Worm (Caenorhabditis elegans) whole organism, L2 larva: Measurements from ENCODE around the gene M60.4.

Source experiments
- C34F6.9 ChIP-seq: fragments of 150-350 bp; optimal IDR thresholded peaks from 2 replicates; lab custom pipeline; 2014; ENCODE audit warnings: missing biosample characterization, missing genetic modification characterization
- F13H6.1 ChIP-seq: sonication (generic microtip); optimal IDR thresholded peaks from 2 replicates; lab custom pipeline; 2016; ENCODE audit warnings: missing genetic modification characterization, missing compliant biosample characterization
- Y55F3AM.14 ChIP-seq: fragments of 200-800 bp; sonication (Bioruptor generic); optimal IDR thresholded peaks from 2 replicates; lab custom pipeline; 2018; ENCODE audit warnings: mild to moderate bottlenecking, missing genetic modification characterization, missing compliant biosample characterization
- ZK546.5 ChIP-seq: sonication (generic microtip); optimal IDR thresholded peaks from 2 replicates; lab custom pipeline; 2017; ENCODE audit warnings: missing biosample characterization, missing genetic modification characterization
- alr-1 ChIP-seq: fragments of 150-350 bp; optimal IDR thresholded peaks from 2 replicates; lab custom pipeline; 2014; ENCODE audit warnings: missing biosample characterization, missing genetic modification characterization
- blmp-1 ChIP-seq: sonication (generic microtip); optimal IDR thresholded peaks from 2 replicates; lab custom pipeline; 2017; ENCODE audit warnings: missing genetic modification characterization, mild to moderate bottlenecking, missing compliant biosample characterization, antibody characterized with exemption, moderate library complexity; ENCODE audit not compliant: insufficient read depth
- ceh-16 ChIP-seq: fragments of 150-350 bp; optimal IDR thresholded peaks from 2 replicates; lab custom pipeline; 2014; ENCODE audit warnings: missing biosample characterization, missing genetic modification characterization
- crh-2 ChIP-seq: sonication (generic microtip); optimal IDR thresholded peaks from 2 replicates; lab custom pipeline; 2017; ENCODE audit warnings: missing biosample characterization, missing genetic modification characterization
- dmd-4 ChIP-seq: sonication (generic microtip); optimal IDR thresholded peaks from 2 replicates; lab custom pipeline; 2017; ENCODE audit warnings: missing biosample characterization, missing genetic modification characterization
- egl-27 ChIP-seq: sonication (generic microtip); optimal IDR thresholded peaks from 3 replicates; lab custom pipeline; 2017; ENCODE audit warnings: missing biosample characterization, missing genetic modification reagents, missing genetic modification characterization
- elt-1 ChIP-seq: fragments of 150-350 bp; optimal IDR thresholded peaks from 2 replicates; lab custom pipeline; 2014; ENCODE audit warnings: missing biosample characterization, missing genetic modification characterization
- elt-3 ChIP-seq: sonication (generic microtip); optimal IDR thresholded peaks from 2 replicates; lab custom pipeline; 2017; ENCODE audit warnings: missing biosample characterization, missing genetic modification characterization
- gmeb-1 ChIP-seq: fragments of 150-350 bp; optimal IDR thresholded peaks from 2 replicates; lab custom pipeline; 2014; ENCODE audit warnings: missing biosample characterization, missing genetic modification characterization
- lin-11 ChIP-seq: fragments of 150-350 bp; sonication (generic microtip); optimal IDR thresholded peaks from 2 replicates; lab custom pipeline; 2014; ENCODE audit warnings: missing biosample characterization, missing genetic modification characterization, inconsistent platforms, mixed read lengths
- lin-13 ChIP-seq: fragments of 150-350 bp; optimal IDR thresholded peaks from 2 replicates; lab custom pipeline; 2014; ENCODE audit warnings: missing biosample characterization, missing genetic modification reagents, missing genetic modification characterization
- lin-39 ChIP-seq: fragments of 150-350 bp; optimal IDR thresholded peaks from 2 replicates; lab custom pipeline; 2014; ENCODE audit warnings: missing biosample characterization, missing genetic modification reagents, missing genetic modification characterization
- lsy-2 ChIP-seq, 2 experiments: fragments of 150-350 bp in 1 of 2; sonication (generic microtip) in 1 of 2; optimal IDR thresholded peaks; 2 replicates each; lab custom pipeline; 2014 to 2017; ENCODE audit warnings: missing biosample characterization in 2 of 2, missing genetic modification characterization in 2 of 2
- mab-5 ChIP-seq: fragments of 150-350 bp; optimal IDR thresholded peaks from 2 replicates; lab custom pipeline; 2014; ENCODE audit warnings: missing biosample characterization, missing genetic modification characterization
- nhr-10 ChIP-seq: sonication (generic microtip); optimal IDR thresholded peaks from 2 replicates; lab custom pipeline; 2017; ENCODE audit warnings: missing biosample characterization, missing genetic modification characterization
- nhr-11 ChIP-seq: fragments of 150-350 bp; optimal IDR thresholded peaks from 2 replicates; lab custom pipeline; 2014; ENCODE audit warnings: missing biosample characterization, missing genetic modification characterization
- nhr-12 ChIP-seq: fragments of 150-350 bp; optimal IDR thresholded peaks from 2 replicates; lab custom pipeline; 2014; ENCODE audit warnings: missing biosample characterization, missing genetic modification characterization
- nhr-129 ChIP-seq: fragments of 150-350 bp; optimal IDR thresholded peaks from 2 replicates; lab custom pipeline; 2014; ENCODE audit warnings: missing biosample characterization, missing genetic modification characterization
- nhr-21 ChIP-seq: fragments of 150-350 bp; optimal IDR thresholded peaks from 2 replicates; lab custom pipeline; 2014; ENCODE audit warnings: missing biosample characterization, missing genetic modification characterization
- nhr-23 ChIP-seq: fragments of 150-350 bp; optimal IDR thresholded peaks from 2 replicates; lab custom pipeline; 2014; ENCODE audit warnings: missing biosample characterization, missing genetic modification reagents, missing genetic modification characterization
- nhr-25 ChIP-seq: fragments of 150-350 bp; sonication (generic microtip); optimal IDR thresholded peaks from 3 replicates; lab custom pipeline; 2014; ENCODE audit warnings: missing biosample characterization, missing genetic modification characterization
- nhr-77 ChIP-seq: fragments of 150-350 bp; optimal IDR thresholded peaks from 2 replicates; lab custom pipeline; 2014; ENCODE audit warnings: missing biosample characterization, missing genetic modification characterization
- peb-1 ChIP-seq: fragments of 150-350 bp; optimal IDR thresholded peaks from 2 replicates; lab custom pipeline; 2014; ENCODE audit warnings: missing biosample characterization, missing genetic modification characterization
- sem-4 ChIP-seq: fragments of 150-350 bp; optimal IDR thresholded peaks from 2 replicates; lab custom pipeline; 2014; ENCODE audit warnings: missing biosample characterization, missing genetic modification reagents, missing genetic modification characterization
- sma-9 ChIP-seq, 2 experiments: fragments of 150-350 bp in 1 of 2; sonication (generic microtip) in 1 of 2; optimal IDR thresholded peaks; 2 replicates each; lab custom pipeline; 2014 to 2016; ENCODE audit warnings: missing genetic modification characterization in 2 of 2, mild to moderate bottlenecking in 1 of 2, missing biosample characterization in 1 of 2, missing compliant biosample characterization in 1 of 2, missing genetic modification reagents in 1 of 2, moderate library complexity in 1 of 2
- snpc-4 ChIP-seq: fragments of 150-350 bp; optimal IDR thresholded peaks from 2 replicates; lab custom pipeline; 2014; ENCODE audit warnings: missing biosample characterization, missing genetic modification characterization
- unc-62 ChIP-seq: fragments of 150-350 bp; optimal IDR thresholded peaks from 2 replicates; lab custom pipeline; 2014; ENCODE audit warnings: missing biosample characterization, missing genetic modification reagents, missing genetic modification characterization
- ztf-11 ChIP-seq: sonication (generic microtip); optimal IDR thresholded peaks from 2 replicates; lab custom pipeline; 2017; ENCODE audit warnings: missing biosample characterization, missing genetic modification characterization
- ztf-4 ChIP-seq: fragments of 150-350 bp; optimal IDR thresholded peaks from 2 replicates; lab custom pipeline; 2014; ENCODE audit warnings: missing biosample characterization, missing genetic modification characterization

Gene M60.4

DNA sequence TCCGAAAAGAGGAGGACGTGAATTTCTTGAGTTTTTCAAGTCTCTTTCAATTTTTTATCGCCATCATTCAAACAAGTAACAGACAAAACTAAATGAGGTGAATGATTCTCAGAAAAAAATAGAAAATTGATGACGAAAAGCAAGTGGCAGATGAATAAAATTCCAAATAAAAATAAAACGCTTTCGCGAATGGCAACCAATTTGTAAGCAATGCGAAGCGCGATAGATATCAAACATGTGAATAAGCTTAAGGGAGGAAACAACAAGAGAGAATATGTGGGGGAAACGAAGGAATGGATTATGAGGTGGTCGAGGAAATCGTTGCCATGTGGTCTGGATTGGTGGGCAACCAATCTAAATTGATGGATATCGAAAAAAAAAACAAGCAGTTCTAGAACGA, 31.6 kb downstream of the M60.4 start:
- TF ChIP-seq dmd-4 (tag; lab: Kevin White, UChicago): no peak

DNA sequence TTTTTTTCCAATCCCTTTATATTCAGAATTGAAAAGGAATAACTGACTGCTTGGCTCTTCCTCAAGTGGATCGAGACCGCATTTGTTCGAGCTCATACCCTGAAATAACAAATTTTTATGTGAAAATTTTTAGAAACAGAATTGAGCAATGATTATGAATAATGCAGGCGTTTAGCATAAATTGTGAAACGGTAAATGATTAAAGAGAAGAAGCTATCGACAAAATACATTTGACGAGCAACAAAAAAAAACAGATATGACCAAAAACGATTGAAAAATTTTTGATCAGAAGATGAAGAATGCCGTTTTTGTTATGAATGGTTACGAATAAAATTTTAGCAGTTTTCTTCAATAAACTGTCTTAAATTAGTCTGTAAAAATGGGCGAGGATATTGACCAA, 32.4 kb downstream of the M60.4 start, which contains the start of gene C17H11.6:
Gene C17H11.6, minus strand, starts transcription at position 101 of the 400 bp plus-strand sequence.
- TF ChIP-seq elt-1 (no peak), sma-9 (GFP tag; optimal IDR thresholded peaks at IDR 0.05; lab: Kevin White, UChicago) (no peak), sma-9 (tag; optimal IDR thresholded peaks at IDR 0.05; lab: Kevin White, UChicago) (no peak), unc-62 (no peak), crh-2 (tag; lab: Kevin White, UChicago) (no peak), lin-13 (GFP tag; lab: Kevin White, UChicago) (no peak), nhr-11 (tag; lab: Kevin White, UChicago) (no peak), lin-39 (no peak), nhr-77 (tag; lab: Kevin White, UChicago) (no peak), nhr-10 (tag; lab: Kevin White, UChicago) (no peak), gmeb-1 (no peak)
- TF ChIP-seq, all 48 proteins: peak for 0

DNA sequence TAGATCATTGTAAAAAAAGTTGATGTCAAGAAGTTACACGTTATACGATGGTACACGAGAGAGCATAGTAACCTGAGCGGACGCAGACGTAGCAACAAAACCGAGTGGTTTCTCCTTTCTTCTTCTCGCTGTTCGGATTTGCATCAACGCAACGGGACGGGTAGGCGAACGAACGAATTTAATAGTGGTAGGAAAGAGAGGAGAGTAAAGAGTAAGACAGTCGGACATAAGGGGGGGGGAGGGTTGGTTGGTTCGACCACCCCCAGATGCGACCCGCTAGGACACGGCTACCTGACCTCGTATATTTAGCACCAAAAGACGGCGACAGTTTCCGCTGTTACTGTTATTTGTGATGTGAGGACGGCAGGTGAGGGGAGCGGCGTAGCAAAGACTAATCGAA, 34.9 kb downstream of the M60.4 start:
- TF ChIP-seq nhr-25 (peak; percentile 8), sem-4 (tag; lab: Kevin White, UChicago) (no peak)
- TF ChIP-seq, all 48 proteins: peak for 1

DNA sequence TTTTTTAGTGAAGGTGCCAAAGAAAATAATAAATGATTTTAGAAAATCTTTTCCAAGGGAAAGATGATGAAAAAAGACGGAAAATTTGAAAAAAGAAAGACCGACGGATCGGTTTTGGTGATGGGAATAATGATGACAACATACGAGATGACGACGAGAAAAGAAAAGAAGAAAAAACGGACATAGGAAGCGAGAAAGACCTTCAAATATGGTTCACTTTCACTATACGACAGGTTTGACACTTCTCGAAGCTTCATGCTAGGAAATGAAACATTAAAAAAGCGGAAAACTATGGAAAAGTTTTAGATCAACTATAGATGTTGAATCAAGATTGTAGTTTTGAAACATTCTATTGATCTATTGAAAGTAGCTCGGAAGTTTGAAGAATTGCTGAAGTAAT, 35.9 kb downstream of the M60.4 start:
- TF ChIP-seq ceh-16 (tag; lab: Kevin White, UChicago) (no peak), nhr-21 (tag; lab: Kevin White, UChicago) (no peak), nhr-23 (tag; lab: Kevin White, UChicago) (no peak), sem-4 (tag; lab: Kevin White, UChicago) (peak; percentile 2), nhr-12 (tag; lab: Kevin White, UChicago) (no peak), blmp-1 (tag; lab: Kevin White, UChicago) (peak; percentile 84)

DNA sequence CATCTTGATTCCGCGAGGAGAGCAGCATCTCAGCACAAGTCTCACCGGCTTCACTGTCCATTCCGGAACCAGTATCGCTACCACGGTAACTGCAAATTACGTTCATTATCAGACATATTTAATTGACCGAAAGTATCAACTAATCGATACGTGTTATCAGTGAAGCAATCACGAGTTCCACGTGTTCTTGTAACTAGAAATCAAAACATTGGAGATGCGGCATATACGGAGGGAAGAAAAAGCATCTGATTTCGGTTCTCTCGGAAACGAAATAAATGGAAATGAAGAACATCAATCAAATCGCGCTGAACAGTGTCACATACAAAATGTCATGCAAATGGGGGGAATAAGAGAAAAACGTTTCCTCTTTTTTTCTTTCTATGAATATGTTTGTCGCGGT, 42.9 kb downstream of the M60.4 start:
- TF ChIP-seq nhr-129 (tag; lab: Kevin White, UChicago) (no peak), crh-2 (tag; lab: Kevin White, UChicago) (peak; percentile 28)

DNA sequence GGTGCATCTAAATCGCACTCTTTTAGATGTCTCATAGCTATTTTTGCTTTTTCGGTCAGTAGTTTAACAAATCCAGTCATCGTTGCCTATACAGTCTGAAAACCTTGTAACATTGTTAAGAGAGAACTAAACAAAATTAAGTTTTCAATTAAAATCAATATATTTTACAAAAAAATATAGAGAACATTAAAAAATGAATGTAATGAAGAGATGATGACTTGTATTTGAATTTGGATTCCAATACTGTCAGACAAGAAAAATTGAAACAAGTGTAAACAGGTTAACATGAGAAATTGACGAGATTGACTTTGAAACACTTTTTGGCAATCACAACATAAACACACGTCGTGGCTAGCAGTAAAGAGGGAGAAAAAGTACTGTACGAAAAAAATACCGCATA, 51.1 kb downstream of the M60.4 start, which contains the start of gene C17H11.5:
Gene C17H11.5, minus strand, starts transcription at position 101 of the 400 bp plus-strand sequence.
- TF ChIP-seq egl-27: no peak
- no peak for TF ChIP-seq ztf-11 (tag; lab: Kevin White, UChicago)
- TF ChIP-seq C34F6.9 (tag; lab: Kevin White, UChicago): no peak
- TF ChIP-seq ztf-4 (tag; lab: Kevin White, UChicago): no peak
- no peak for TF ChIP-seq nhr-12 (tag; lab: Kevin White, UChicago)
- TF ChIP-seq nhr-10 (tag; lab: Kevin White, UChicago): no peak
- no peak for TF ChIP-seq peb-1
- TF ChIP-seq mab-5 (tag; lab: Kevin White, UChicago): no peak
- no peak for TF ChIP-seq lsy-2 (tag; optimal IDR thresholded peaks at IDR 0.05; lab: Kevin White, UChicago)
- TF ChIP-seq F13H6.1: no peak
- TF ChIP-seq elt-3 (tag; lab: Kevin White, UChicago): no peak
- TF ChIP-seq nhr-11 (tag; lab: Kevin White, UChicago): no peak
- no peak for TF ChIP-seq ZK546.5 (tag; lab: Kevin White, UChicago)
- no peak for TF ChIP-seq lin-11 (tag; lab: Kevin White, UChicago)
- no peak for TF ChIP-seq alr-1 (tag; lab: Kevin White, UChicago)
- TF ChIP-seq lin-13 (GFP tag; lab: Kevin White, UChicago): no peak
- no peak for TF ChIP-seq Y55F3AM.14 (GFP tag; lab: Kevin White, UChicago)
- TF ChIP-seq snpc-4: no peak
- TF ChIP-seq ceh-16 (tag; lab: Kevin White, UChicago): no peak
